Fruit fly (Drosophila melanogaster) whole organism, adult: ENCODE results near the gene tacc.

Experiments
- CG11617 ChIP-seq: fragments of 200-800 bp; sonication (Bioruptor generic); optimal IDR thresholded peaks from 2 replicates; lab custom pipeline; 2017; ENCODE audit warnings: mild to moderate bottlenecking, missing biosample characterization, missing genetic modification reagents, missing genetic modification characterization
- CG12768 ChIP-seq: fragments of 200-800 bp; sonication (Bioruptor generic); optimal IDR thresholded peaks from 2 replicates; lab custom pipeline; 2017; ENCODE audit warnings: missing biosample characterization, missing genetic modification characterization, mild to moderate bottlenecking, moderate library complexity, missing genetic modification reagents
- CG14711 ChIP-seq: fragments of 200-800 bp; sonication (Bioruptor generic); optimal IDR thresholded peaks from 2 replicates; lab custom pipeline; 2018; ENCODE audit warnings: missing biosample characterization, mild to moderate bottlenecking, missing genetic modification characterization, moderate library complexity
- CG1620 ChIP-seq: fragments of 200-800 bp; sonication (Bioruptor generic); optimal IDR thresholded peaks from 2 replicates; lab custom pipeline; 2016; ENCODE audit warnings: missing biosample characterization, missing genetic modification characterization
- CG33017 ChIP-seq: fragments of 200-800 bp; sonication (Bioruptor generic); optimal IDR thresholded peaks from 2 replicates; lab custom pipeline; 2018; ENCODE audit warnings: missing biosample characterization, mild to moderate bottlenecking, missing genetic modification characterization, moderate library complexity
- CG5204 ChIP-seq: fragments of 200-800 bp; sonication (Bioruptor generic); optimal IDR thresholded peaks from 2 replicates; lab custom pipeline; 2016; ENCODE audit warnings: missing biosample characterization, missing genetic modification characterization
- CG7045 ChIP-seq: fragments of 200-800 bp; sonication (Bioruptor generic); optimal IDR thresholded peaks from 2 replicates; lab custom pipeline; 2017; ENCODE audit warnings: missing biosample characterization, mild to moderate bottlenecking, missing genetic modification characterization
- CG7101 ChIP-seq: fragments of 200-800 bp; sonication (Bioruptor generic); optimal IDR thresholded peaks from 2 replicates; lab custom pipeline; 2018; ENCODE audit warnings: missing biosample characterization, mild to moderate bottlenecking, missing genetic modification characterization, moderate library complexity
- Clk ChIP-seq: fragments of 200-800 bp; sonication (Bioruptor generic); optimal IDR thresholded peaks from 2 replicates; lab custom pipeline; 2017; ENCODE audit warnings: missing biosample characterization, missing genetic modification characterization
- Crg-1 ChIP-seq: fragments of 200-800 bp; sonication (Bioruptor generic); optimal IDR thresholded peaks from 2 replicates; lab custom pipeline; 2016; ENCODE audit warnings: missing biosample characterization, missing genetic modification characterization
- Hr96 ChIP-seq: fragments of 200-800 bp; sonication (Bioruptor generic); optimal IDR thresholded peaks from 2 replicates; lab custom pipeline; 2016; ENCODE audit warnings: missing biosample characterization, missing genetic modification characterization
- Mnt ChIP-seq: fragments of 200-800 bp; sonication (Bioruptor generic); optimal IDR thresholded peaks from 2 replicates; lab custom pipeline; 2016; ENCODE audit warnings: missing biosample characterization, mild to moderate bottlenecking, missing genetic modification characterization
- bab1 ChIP-seq: fragments of 200-800 bp; sonication (Bioruptor generic); optimal IDR thresholded peaks from 3 replicates; lab custom pipeline; 2019; ENCODE audit warnings: missing biosample characterization, mild to moderate bottlenecking, missing genetic modification characterization, moderate library complexity
- cic ChIP-seq: fragments of 200-800 bp; sonication (Bioruptor generic); optimal IDR thresholded peaks from 2 replicates; lab custom pipeline; 2017; ENCODE audit warnings: missing biosample characterization, mild to moderate bottlenecking, missing genetic modification characterization, moderate library complexity
- cnc ChIP-seq, 2 experiments: fragments of >200 bp; optimal IDR thresholded peaks; 2 replicates each; lab custom pipeline; 2017
- kay ChIP-seq: fragments of 200-800 bp; sonication (Bioruptor generic); peaks from one replicate; lab custom pipeline; 2016; ENCODE audit warnings: missing biosample characterization, missing genetic modification characterization, borderline replicate concordance
- ovo ChIP-seq: fragments of 200-800 bp; sonication (Bioruptor generic); optimal IDR thresholded peaks from 2 replicates; lab custom pipeline; 2016; ENCODE audit warnings: missing biosample characterization, missing genetic modification characterization
- pad ChIP-seq: fragments of 200-800 bp; sonication (Bioruptor generic); optimal IDR thresholded peaks from 3 replicates; lab custom pipeline; 2017; ENCODE audit warnings: missing biosample characterization, missing genetic modification characterization, mild to moderate bottlenecking, moderate library complexity, missing genetic modification reagents
- tj ChIP-seq: fragments of 200-800 bp; sonication (Bioruptor generic); optimal IDR thresholded peaks from 3 replicates; lab custom pipeline; 2017; ENCODE audit warnings: missing biosample characterization, mild to moderate bottlenecking, missing genetic modification characterization, moderate library complexity
- toe ChIP-seq: fragments of 200-800 bp; sonication (Bioruptor generic); optimal IDR thresholded peaks from 2 replicates; lab custom pipeline; 2016; ENCODE audit warnings: missing biosample characterization, missing genetic modification characterization

The tacc gene

DNA sequence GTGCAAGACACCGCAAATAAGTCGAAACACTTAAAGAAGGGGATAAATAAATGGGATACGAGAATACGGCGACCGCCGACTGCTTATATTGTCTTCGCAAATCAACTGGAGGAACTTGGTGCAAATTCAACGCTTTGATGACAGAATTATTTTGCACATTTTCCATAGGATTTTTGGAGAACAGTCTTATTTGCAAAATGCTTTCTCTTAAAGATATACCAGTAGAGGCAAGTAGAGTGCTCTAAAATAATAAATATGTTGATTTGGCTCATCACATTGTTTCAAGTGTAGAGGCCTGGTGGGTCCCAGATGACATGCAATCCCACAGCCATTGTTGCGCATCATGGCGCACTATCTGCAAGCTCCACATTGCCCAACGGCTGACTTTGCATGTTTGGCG is 1.6 kb downstream of the tacc start:
- TF ChIP-seq CG7101 (no peak), tj (peak; percentile 89)

DNA sequence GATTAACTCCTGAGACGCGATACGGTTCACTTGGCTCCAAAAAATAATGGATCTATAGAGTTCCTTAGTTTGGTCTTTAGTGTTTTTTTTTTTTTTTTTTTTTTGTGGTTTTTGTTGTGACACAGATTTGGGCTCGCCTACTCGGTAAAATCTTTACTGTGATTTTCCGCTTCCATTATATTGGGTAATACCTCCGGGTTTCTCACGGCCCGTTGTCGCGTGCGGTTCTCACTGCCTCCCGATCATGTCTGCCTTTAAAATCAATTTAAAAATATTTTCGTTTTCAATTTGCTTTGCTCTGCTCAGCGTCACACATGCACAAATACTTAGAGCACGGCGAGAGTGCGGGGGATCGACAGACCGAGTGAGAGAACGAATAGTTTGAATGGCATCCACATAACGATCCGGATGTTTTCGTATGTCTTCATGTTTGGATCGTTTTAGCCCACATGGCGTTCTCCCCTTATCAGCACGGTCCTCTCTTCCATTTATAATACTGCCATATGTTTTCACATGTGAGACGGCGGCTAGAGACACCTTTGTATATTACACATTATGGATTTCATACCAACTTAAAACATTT is 2.6 kb downstream of the tacc start:
- TF ChIP-seq cic (GFP tag; lab: Kevin White, UChicago) (no peak), CG7045 (GFP tag; lab: Kevin White, UChicago) (no peak), bab1 (GFP tag; lab: Kevin White, UChicago) (no peak), toe (GFP tag; lab: Kevin White, UChicago) (no peak), CG14711 (tag; lab: Kevin White, UChicago) (no peak), CG7101 (no peak), CG12768 (GFP tag; lab: Kevin White, UChicago) (no peak), CG5204 (GFP tag; lab: Kevin White, UChicago) (no peak), ovo (GFP tag; lab: Kevin White, UChicago) (no peak), Clk (GFP tag; lab: Kevin White, UChicago) (no peak), kay (GFP tag; lab: Kevin White, UChicago) (no peak), Mnt (GFP tag; lab: Kevin White, UChicago) (no peak), tj (no peak), Crg-1 (GFP tag; lab: Kevin White, UChicago) (no peak), pad (GFP tag; lab: Kevin White, UChicago) (no peak)

DNA sequence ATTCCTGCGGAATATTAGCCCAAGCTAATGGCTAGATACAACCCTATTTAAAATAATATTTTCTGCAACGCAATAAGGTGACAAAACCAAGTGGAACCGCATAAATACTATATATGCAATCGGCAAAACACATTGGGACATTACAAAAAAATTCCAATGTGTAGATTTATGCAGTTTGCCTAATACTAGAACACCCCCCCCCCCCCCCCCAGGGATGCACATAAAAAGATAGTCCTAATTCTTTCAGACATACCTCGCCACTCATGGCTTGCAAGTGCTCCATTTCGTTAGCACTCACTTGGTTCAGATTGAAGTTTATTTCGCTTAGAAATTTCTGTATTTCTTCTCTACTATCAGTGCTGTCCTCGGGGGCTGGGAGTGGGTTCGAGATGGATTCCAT is 3.3 kb downstream of the tacc start:
- TF ChIP-seq CG7045 (GFP tag; lab: Kevin White, UChicago): no peak
- no peak for TF ChIP-seq cnc (optimal IDR thresholded peaks at IDR 0.05; lab: Kevin White, UChicago)
- TF ChIP-seq CG12768 (GFP tag; lab: Kevin White, UChicago): no peak
- no peak for TF ChIP-seq toe (GFP tag; lab: Kevin White, UChicago)
- no peak for TF ChIP-seq Mnt (GFP tag; lab: Kevin White, UChicago)
- no peak for TF ChIP-seq CG33017 (tag; lab: Kevin White, UChicago)
- no peak for TF ChIP-seq bab1 (GFP tag; lab: Kevin White, UChicago)
- no peak for TF ChIP-seq CG7101
- TF ChIP-seq CG14711 (tag; lab: Kevin White, UChicago): no peak
- no peak for TF ChIP-seq CG11617 (GFP tag; lab: Kevin White, UChicago)
- no peak for TF ChIP-seq pad (GFP tag; lab: Kevin White, UChicago)
- TF ChIP-seq CG1620: no peak
- no peak for TF ChIP-seq Crg-1 (GFP tag; lab: Kevin White, UChicago)

DNA sequence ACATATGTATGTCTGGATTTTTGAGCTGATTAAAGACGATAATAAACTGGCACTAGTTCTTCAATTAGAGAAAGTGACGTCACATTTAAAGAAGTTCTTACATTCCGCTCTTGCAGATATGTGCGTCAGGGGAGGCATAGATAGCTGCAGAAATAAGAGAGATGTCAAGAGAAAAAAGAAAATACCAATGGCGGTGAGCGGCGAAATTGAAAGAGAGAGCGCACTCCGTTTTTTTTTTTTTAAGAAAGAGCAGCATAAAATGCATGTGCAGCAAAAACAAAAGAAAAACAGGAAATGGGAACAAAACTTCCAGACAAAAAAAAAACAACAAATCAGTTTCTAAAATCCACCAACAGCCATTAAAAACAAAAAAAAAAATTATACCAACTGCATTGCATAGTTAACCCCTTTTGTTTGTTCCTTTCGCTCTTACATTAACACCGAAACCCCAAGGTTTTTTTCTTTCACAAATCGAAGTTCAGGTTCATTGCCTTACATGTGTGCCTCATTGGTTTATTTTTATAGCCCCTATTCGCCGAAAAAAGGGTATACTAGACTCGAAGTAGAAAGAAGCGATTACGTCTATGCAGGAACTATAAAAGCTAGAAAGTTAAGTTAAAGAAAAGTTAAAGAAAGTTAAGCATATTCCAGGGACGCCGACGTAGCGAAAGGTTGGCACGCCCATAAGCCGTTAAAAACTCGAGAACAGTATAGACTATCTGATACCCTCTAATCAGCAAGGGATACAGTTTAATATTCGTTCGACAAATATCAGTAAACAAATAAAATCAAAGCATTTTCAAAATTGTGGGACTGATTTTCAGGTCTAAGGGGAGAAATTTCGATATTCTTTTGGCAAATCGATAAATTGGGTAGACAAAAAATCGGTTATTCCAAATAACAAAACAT is 8.0 kb downstream of the tacc start:
- TF ChIP-seq tj: peak; percentile 79
- no peak for TF ChIP-seq toe (GFP tag; lab: Kevin White, UChicago)
- TF ChIP-seq kay (GFP tag; lab: Kevin White, UChicago): peak; percentile 87

DNA sequence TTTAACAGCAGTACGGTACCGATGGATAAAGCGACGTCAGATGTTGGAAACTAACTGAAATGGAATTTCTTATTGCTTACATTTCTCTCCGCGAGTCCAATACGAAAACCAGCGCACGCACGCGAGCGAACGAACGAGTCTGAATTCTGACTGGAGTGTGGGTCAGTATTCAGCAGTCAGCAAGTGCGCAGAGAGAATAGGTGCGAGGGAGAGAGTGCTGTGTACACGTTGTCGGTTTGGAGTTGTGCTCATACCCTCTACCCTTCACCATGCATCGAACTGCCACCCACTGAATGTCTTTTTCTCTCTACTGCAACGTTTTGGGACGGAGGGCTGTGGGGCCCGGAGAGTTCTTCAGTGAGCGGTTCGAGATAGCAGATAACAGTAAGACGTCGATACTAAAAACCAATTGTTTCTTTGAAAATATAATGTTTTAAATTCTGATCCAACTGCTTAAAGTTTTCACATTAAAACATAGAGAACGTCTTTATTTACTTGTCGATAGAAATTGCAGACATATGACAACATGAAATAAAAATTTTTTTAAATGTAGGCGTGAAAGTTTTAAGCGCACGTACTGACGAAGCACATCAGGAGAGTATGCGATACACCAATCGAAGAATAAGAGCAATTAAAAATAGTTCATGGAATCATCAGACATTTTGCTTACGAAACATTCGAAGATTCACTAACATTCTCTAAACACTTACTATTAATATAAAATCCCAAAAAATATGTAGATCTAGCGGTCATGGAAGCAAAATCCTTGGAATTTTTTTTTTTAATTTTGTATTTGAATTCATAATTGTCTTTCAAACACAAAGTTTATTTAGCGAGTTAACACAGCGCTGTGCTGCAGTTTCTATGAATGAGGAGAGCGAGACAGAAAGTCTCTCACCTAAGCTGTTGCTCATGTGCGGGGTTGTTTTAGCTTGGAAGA is 9.1 kb downstream of the tacc start:
- TF ChIP-seq Clk (GFP tag; lab: Kevin White, UChicago) (peak; percentile 26), cic (GFP tag; lab: Kevin White, UChicago) (peak; percentile 57), CG7045 (GFP tag; lab: Kevin White, UChicago) (peak; percentile 73), CG14711 (tag; lab: Kevin White, UChicago) (peak; percentile 58), tj (peak; percentile 54), pad (GFP tag; lab: Kevin White, UChicago) (peak; percentile 68), kay (GFP tag; lab: Kevin White, UChicago) (peak; percentile 76), CG12768 (GFP tag; lab: Kevin White, UChicago) (peak; percentile 69), CG11617 (GFP tag; lab: Kevin White, UChicago) (peak; percentile 87), Hr96 (GFP tag; lab: Kevin White, UChicago) (peak; percentile 64), toe (GFP tag; lab: Kevin White, UChicago) (peak; percentile 85), CG33017 (tag; lab: Kevin White, UChicago) (peak; percentile 68), Crg-1 (GFP tag; lab: Kevin White, UChicago) (peak; percentile 62), ovo (GFP tag; lab: Kevin White, UChicago) (peak; percentile 18), cnc (optimal IDR thresholded peaks at IDR 0.05; lab: Kevin White, UChicago) (no peak), CG1620 (peak; percentile 56), Mnt (GFP tag; lab: Kevin White, UChicago) (peak; percentile 88), CG7101 (peak; percentile 77), CG5204 (GFP tag; lab: Kevin White, UChicago) (peak; percentile 91), bab1 (GFP tag; lab: Kevin White, UChicago) (peak; percentile 14)
